Fruit fly (Drosophila melanogaster) whole organism, embryonic: ENCODE results near the gene CG8837.
A peak's percentile ranks its signal among the peaks of the same experiment; 100 is the strongest.

Experiments
- Atf6 ChIP-seq: fragments of 200-800 bp; sonication (Bioruptor generic); IDR thresholded peaks from 2 replicates; pipeline ENCODE4 v1.3.6; 2022; ENCODE audit warnings: missing biosample characterization, missing genetic modification characterization
- BEAF-32 ChIP-seq: fragments of 200-800 bp; sonication (Bioruptor generic); optimal IDR thresholded peaks from 3 replicates; lab custom pipeline; 2017; ENCODE audit warnings: missing biosample characterization, missing genetic modification characterization, mild to moderate bottlenecking, moderate library complexity, missing genetic modification reagents
- Bgb ChIP-seq: fragments of 200-800 bp; sonication (Bioruptor generic); IDR thresholded peaks from 2 replicates; pipeline ENCODE4 v1.3.6; 2022; ENCODE audit warnings: missing biosample characterization, missing genetic modification characterization; ENCODE audit not compliant: partially characterized antibody
- CG1024 ChIP-seq: fragments of 200-800 bp; sonication (Bioruptor generic); IDR thresholded peaks from 2 replicates; pipeline ENCODE4 v1.3.6; 2022; ENCODE audit warnings: missing biosample characterization, missing genetic modification characterization
- CG11696 ChIP-seq: fragments of 200-800 bp; sonication (Bioruptor generic); IDR thresholded peaks from 2 replicates; pipeline ENCODE4 v1.3.6; 2022; ENCODE audit warnings: missing biosample characterization, missing genetic modification characterization
- CG12219 ChIP-seq: fragments of 200-800 bp; sonication (Bioruptor generic); optimal IDR thresholded peaks from 3 replicates; lab custom pipeline; 2018; ENCODE audit warnings: missing biosample characterization, mild to moderate bottlenecking, missing genetic modification characterization
- CG13123 ChIP-seq: fragments of 200-800 bp; sonication (Bioruptor generic); optimal IDR thresholded peaks from 2 replicates; lab custom pipeline; 2016; ENCODE audit warnings: missing biosample characterization, missing genetic modification characterization
- CG13775 ChIP-seq: fragments of 200-800 bp; sonication (Bioruptor generic); optimal IDR thresholded peaks from 3 replicates; lab custom pipeline; 2017; ENCODE audit warnings: missing biosample characterization, mild to moderate bottlenecking, missing genetic modification characterization
- CG16813 ChIP-seq: fragments of 200-800 bp; sonication (Bioruptor generic); IDR thresholded peaks from 3 replicates; pipeline ENCODE4 v1.3.6; 2022; ENCODE audit warnings: missing biosample characterization, missing genetic modification characterization; ENCODE audit not compliant: partially characterized antibody
- CG17328 ChIP-seq: fragments of 200-800 bp; sonication (Bioruptor generic); IDR thresholded peaks from 2 replicates; pipeline ENCODE4 v1.3.6; 2022; ENCODE audit warnings: missing biosample characterization, missing genetic modification characterization
- CG17829 ChIP-seq: fragments of 200-800 bp; optimal IDR thresholded peaks from 2 replicates; lab custom pipeline; 2019; ENCODE audit warnings: missing biosample characterization, mild to moderate bottlenecking, missing genetic modification characterization, moderate library complexity
- CG18262 ChIP-seq: fragments of 200-800 bp; optimal IDR thresholded peaks from 3 replicates; lab custom pipeline; 2019; ENCODE audit warnings: missing biosample characterization, mild to moderate bottlenecking, missing genetic modification characterization, moderate library complexity
- CG1832 ChIP-seq: fragments of 200-800 bp; sonication (Bioruptor generic); optimal IDR thresholded peaks from 2 replicates; lab custom pipeline; 2017; ENCODE audit warnings: missing biosample characterization, mild to moderate bottlenecking, missing genetic modification characterization, inconsistent platforms
- CG2129 ChIP-seq: fragments of 200-800 bp; sonication (Bioruptor generic); IDR thresholded peaks from 2 replicates; pipeline ENCODE4 v1.3.6; 2022; ENCODE audit warnings: missing biosample characterization, missing genetic modification characterization; ENCODE audit not compliant: partially characterized antibody
- CG2889 ChIP-seq: fragments of 200-800 bp; sonication (Bioruptor generic); IDR thresholded peaks from 3 replicates; pipeline ENCODE4 v1.3.6; 2022; ENCODE audit warnings: missing biosample characterization, missing genetic modification characterization
- CG30020 ChIP-seq: fragments of 200-800 bp; optimal IDR thresholded peaks from 2 replicates; lab custom pipeline; 2019; ENCODE audit warnings: missing biosample characterization, mild to moderate bottlenecking, missing genetic modification characterization, moderate library complexity
- CG3065 ChIP-seq: fragments of 200-800 bp; sonication (Bioruptor generic); optimal IDR thresholded peaks from 2 replicates; lab custom pipeline; 2016; ENCODE audit warnings: missing biosample characterization, missing genetic modification characterization
- CG34224 ChIP-seq: fragments of 200-800 bp; sonication (Bioruptor generic); IDR thresholded peaks from 3 replicates; pipeline ENCODE4 v1.3.6; 2022; ENCODE audit warnings: missing biosample characterization, missing genetic modification characterization; ENCODE audit not compliant: partially characterized antibody
- CG42726 ChIP-seq: fragments of 200-800 bp; sonication (Bioruptor generic); IDR thresholded peaks from 2 replicates; pipeline ENCODE4 v1.3.6; 2022; ENCODE audit warnings: missing biosample characterization, missing genetic modification characterization; ENCODE audit not compliant: partially characterized antibody
- CG4617 ChIP-seq: fragments of 200-800 bp; sonication (Bioruptor generic); optimal IDR thresholded peaks from 3 replicates; lab custom pipeline; 2016; ENCODE audit warnings: missing biosample characterization, missing genetic modification characterization, borderline replicate concordance
- CG4854 ChIP-seq: fragments of 200-800 bp; sonication (Bioruptor generic); optimal IDR thresholded peaks from 2 replicates; lab custom pipeline; 2016; ENCODE audit warnings: missing biosample characterization, missing genetic modification characterization, inconsistent platforms
- CG6854 ChIP-seq: fragments of 200-800 bp; sonication (Bioruptor generic); optimal IDR thresholded peaks from 3 replicates; lab custom pipeline; 2017; ENCODE audit warnings: missing biosample characterization, mild to moderate bottlenecking, missing genetic modification characterization
- CG9727 ChIP-seq: fragments of 200-800 bp; sonication (Bioruptor generic); optimal IDR thresholded peaks from 3 replicates; lab custom pipeline; 2017; ENCODE audit warnings: missing biosample characterization, mild to moderate bottlenecking, missing genetic modification characterization
- Dad ChIP-seq: fragments of 200-800 bp; sonication (Bioruptor generic); optimal IDR thresholded peaks from 3 replicates; lab custom pipeline; 2016; ENCODE audit warnings: missing biosample characterization, missing genetic modification characterization
- Mes4 ChIP-seq: fragments of 200-800 bp; sonication (Bioruptor generic); optimal IDR thresholded peaks from 2 replicates; lab custom pipeline; 2016; ENCODE audit warnings: missing biosample characterization, missing genetic modification characterization
- NC2β ChIP-seq: fragments of 200-800 bp; sonication (Bioruptor generic); optimal IDR thresholded peaks from 2 replicates; lab custom pipeline; 2016; ENCODE audit warnings: missing biosample characterization, missing genetic modification characterization
- Nf-YB ChIP-seq: fragments of 200-800 bp; sonication (Bioruptor generic); optimal IDR thresholded peaks from 3 replicates; lab custom pipeline; 2019; ENCODE audit warnings: missing biosample characterization, mild to moderate bottlenecking, missing genetic modification characterization, moderate library complexity
- Opbp ChIP-seq: fragments of 200-800 bp; sonication (Bioruptor generic); IDR thresholded peaks from 3 replicates; pipeline ENCODE4 v1.3.6; 2022; ENCODE audit warnings: missing biosample characterization, missing genetic modification characterization; ENCODE audit not compliant: partially characterized antibody
- Ptx1 ChIP-seq: fragments of 200-800 bp; sonication (Bioruptor generic); IDR thresholded peaks from 2 replicates; pipeline ENCODE4 v1.3.6; 2022; ENCODE audit warnings: missing biosample characterization, missing genetic modification characterization
- Rfx ChIP-seq: fragments of 200-800 bp; sonication (Bioruptor generic); IDR thresholded peaks from 2 replicates; pipeline ENCODE4 v1.3.6; 2022; ENCODE audit warnings: missing biosample characterization, missing genetic modification characterization
- Xrp1 ChIP-seq: fragments of 200-800 bp; sonication (Bioruptor generic); IDR thresholded peaks from 2 replicates; pipeline ENCODE4 v1.3.6; 2022; ENCODE audit warnings: missing biosample characterization, missing genetic modification characterization
- cad ChIP-seq: fragments of >200 bp; optimal IDR thresholded peaks from 2 replicates; lab custom pipeline; 2017; ENCODE audit warnings: missing biosample characterization, missing genetic modification characterization
- chm ChIP-seq: fragments of 200-800 bp; sonication (Bioruptor generic); IDR thresholded peaks from 2 replicates; pipeline ENCODE4 v1.3.6; 2022; ENCODE audit warnings: missing biosample characterization, missing genetic modification characterization
- danr ChIP-seq: fragments of 200-800 bp; sonication (Bioruptor generic); IDR thresholded peaks from 2 replicates; pipeline ENCODE4 v1.3.6; 2022; ENCODE audit warnings: missing biosample characterization, missing genetic modification characterization
- dmrt11E ChIP-seq: fragments of 200-800 bp; sonication (Bioruptor generic); optimal IDR thresholded peaks from 3 replicates; lab custom pipeline; 2018; ENCODE audit warnings: missing biosample characterization, mild to moderate bottlenecking, missing genetic modification characterization, moderate library complexity
- emc ChIP-seq: fragments of 200-800 bp; sonication (Bioruptor generic); optimal IDR thresholded peaks from 2 replicates; lab custom pipeline; 2016; ENCODE audit warnings: missing biosample characterization, missing genetic modification characterization
- fd102C ChIP-seq: fragments of 200-800 bp; sonication (Bioruptor generic); optimal IDR thresholded peaks from 2 replicates; lab custom pipeline; 2018; ENCODE audit warnings: missing biosample characterization, mild to moderate bottlenecking, missing genetic modification characterization, moderate library complexity
- gfzf ChIP-seq: fragments of 200-800 bp; sonication (Bioruptor generic); optimal IDR thresholded peaks from 2 replicates; lab custom pipeline; 2016; ENCODE audit warnings: missing biosample characterization, mild to moderate bottlenecking, missing genetic modification characterization, moderate library complexity
- nau ChIP-seq: fragments of 200-800 bp; sonication (Bioruptor generic); optimal IDR thresholded peaks from 3 replicates; lab custom pipeline; 2017; ENCODE audit warnings: missing biosample characterization, mild to moderate bottlenecking, missing genetic modification characterization, missing genetic modification reagents
- nom ChIP-seq: fragments of 200-800 bp; sonication (Bioruptor generic); optimal IDR thresholded peaks from 2 replicates; lab custom pipeline; 2017; ENCODE audit warnings: missing biosample characterization, missing genetic modification characterization, mild to moderate bottlenecking, moderate library complexity, missing genetic modification reagents
- p53 ChIP-seq: fragments of 200-800 bp; sonication (Bioruptor generic); optimal IDR thresholded peaks from 2 replicates; lab custom pipeline; 2016; ENCODE audit warnings: missing biosample characterization, missing genetic modification characterization
- pho ChIP-seq: fragments of 200-800 bp; sonication (Bioruptor generic); optimal IDR thresholded peaks from 2 replicates; lab custom pipeline; 2016; ENCODE audit warnings: missing biosample characterization, missing genetic modification characterization
- prd ChIP-seq, 3 experiments: fragments of >200 bp in 2 of 3; fragments of 200-800 bp in 1 of 3; sonication (Bioruptor generic) in 1 of 3; optimal IDR thresholded peaks in 2 of 3; IDR thresholded peaks in 1 of 3; 2 replicates in 2 of 3; 3 replicates in 1 of 3; pipeline versions ENCODE4 v1.3.6 to Lab custom; 2017 to 2022; ENCODE audit warnings: missing biosample characterization in 1 of 3, missing genetic modification characterization in 1 of 3
- ro ChIP-seq: fragments of 200-800 bp; sonication (Bioruptor generic); IDR thresholded peaks from 2 replicates; pipeline ENCODE4 v1.3.6; 2022; ENCODE audit warnings: missing biosample characterization, missing genetic modification characterization
- seq ChIP-seq: fragments of 200-800 bp; sonication (Bioruptor generic); IDR thresholded peaks from 2 replicates; pipeline ENCODE4 v1.3.6; 2022; ENCODE audit warnings: missing biosample characterization, missing genetic modification characterization
- tap ChIP-seq: fragments of 200-800 bp; optimal IDR thresholded peaks from 3 replicates; lab custom pipeline; 2019; ENCODE audit warnings: missing biosample characterization, mild to moderate bottlenecking, missing genetic modification characterization, moderate library complexity
- tin ChIP-seq: fragments of 200-800 bp; sonication (Bioruptor generic); optimal IDR thresholded peaks from 3 replicates; lab custom pipeline; 2016; ENCODE audit warnings: missing biosample characterization, missing genetic modification characterization
- twi ChIP-seq: fragments of 200-800 bp; optimal IDR thresholded peaks from 2 replicates; lab custom pipeline; 2019; ENCODE audit warnings: missing biosample characterization, mild to moderate bottlenecking, missing genetic modification characterization, moderate library complexity
- usp ChIP-seq: fragments of >200 bp; optimal IDR thresholded peaks from 2 replicates; lab custom pipeline; 2017; ENCODE audit warnings: missing biosample characterization, missing genetic modification characterization

The CG8837 gene

dm6 chr2L:3348146-3348747, 28.2 kb downstream of the CG8837 start (continued):
- no peak for TF ChIP-seq CG13123 (GFP tag; lab: Kevin White, UChicago)
- peak; percentile 40 for TF ChIP-seq Dad (GFP tag; lab: Kevin White, UChicago)
- no peak for TF ChIP-seq CG30020 (tag; lab: Kevin White, UChicago)
- TF ChIP-seq CG13775 (GFP tag; lab: Kevin White, UChicago) = peak; percentile 5
- TF ChIP-seq usp (GFP tag; lab: Kevin White, UChicago) = no peak
- no peak for TF ChIP-seq CG2129 (GFP tag; lab: Robert Waterston, UW)
- peak; percentile 19 for TF ChIP-seq Nf-YB
- peak; percentile 94 for TF ChIP-seq Xrp1
- TF ChIP-seq CG11696 (GFP tag; lab: Robert Waterston, UW) = peak; percentile 82
- peak; percentile 25 for TF ChIP-seq CG1832 (GFP tag; lab: Kevin White, UChicago)
- peak; percentile 79 for TF ChIP-seq nom (GFP tag; lab: Kevin White, UChicago)
- TF ChIP-seq CG18262 (tag; lab: Kevin White, UChicago) = peak; percentile 89
- TF ChIP-seq ro = peak; percentile 65; the same call in 1 of the 2 replicates
- TF ChIP-seq Mes4 (GFP tag; lab: Kevin White, UChicago) = peak; percentile 61
- TF ChIP-seq cad (GFP tag; lab: Kevin White, UChicago) = no peak
- TF ChIP-seq CG4617 (GFP tag; lab: Kevin White, UChicago) = no peak
- TF ChIP-seq BEAF-32 (GFP tag; lab: Kevin White, UChicago) = no peak
- no peak for TF ChIP-seq fd102C (GFP tag; lab: Kevin White, UChicago)
- TF ChIP-seq CG9727 (GFP tag; lab: Kevin White, UChicago) = peak; percentile 41
- no peak for TF ChIP-seq CG3065
- TF ChIP-seq twi (tag; lab: Kevin White, UChicago) = peak; percentile 26
- TF ChIP-seq CG1024 (GFP tag; lab: Robert Waterston, UW) = peak; percentile 92
- TF ChIP-seq Bgb (GFP tag; lab: Robert Waterston, UW) = peak; percentile 39; the same call in 1 of the 2 replicates
- TF ChIP-seq p53 (GFP tag; lab: Kevin White, UChicago) = no peak
- TF ChIP-seq Rfx (GFP tag; lab: Robert Waterston, UW) = peak; percentile 49; the same call in 1 of the 2 replicates
- peak; percentile 92 for TF ChIP-seq CG17328 (GFP tag; lab: Robert Waterston, UW)
- TF ChIP-seq CG42726 (GFP tag; lab: Robert Waterston, UW) = no peak
- peak; percentile 74 for TF ChIP-seq tin (GFP tag; lab: Kevin White, UChicago)
- TF ChIP-seq Ptx1 (GFP tag; lab: Robert Waterston, UW) = peak; percentile 88
- no peak for TF ChIP-seq CG34224 (GFP tag; lab: Robert Waterston, UW)
- TF ChIP-seq Atf6 (GFP tag; lab: Robert Waterston, UW) = peak; percentile 48; the same call in 1 of the 2 replicates
- TF ChIP-seq chm (GFP tag; lab: Robert Waterston, UW) = peak; percentile 87
- peak; percentile 73 for TF ChIP-seq CG12219 (GFP tag; lab: Kevin White, UChicago)
- TF ChIP-seq CG4854 (GFP tag; lab: Kevin White, UChicago) = peak; percentile 24
- peak; percentile 47 for TF ChIP-seq seq (GFP tag; lab: Robert Waterston, UW)
- TF ChIP-seq NC2β (GFP tag; lab: Kevin White, UChicago) = peak; percentile 66
- TF ChIP-seq prd (optimal IDR thresholded peaks at IDR 0.05; lab: Kevin White, UChicago) = no peak
- peak; percentile 93 for TF ChIP-seq prd (GFP tag; IDR thresholded peaks at IDR 0.05; lab: Robert Waterston, UW)
- peak; percentile 84 for TF ChIP-seq CG17829
- TF ChIP-seq CG6854 = no peak
- TF ChIP-seq CG2889 (GFP tag; lab: Robert Waterston, UW) = peak; percentile 72; the same call in 1 of the 3 replicates
- TF ChIP-seq gfzf (GFP tag; lab: Kevin White, UChicago) = no peak
- peak; percentile 79 for TF ChIP-seq tap (tag; lab: Kevin White, UChicago)
- peak; percentile 79 for TF ChIP-seq danr (GFP tag; lab: Robert Waterston, UW)
- TF ChIP-seq CG16813 = no peak
- peak; percentile 83 for TF ChIP-seq nau (GFP tag; lab: Kevin White, UChicago)
- peak; percentile 56 for TF ChIP-seq dmrt11E (tag; lab: Kevin White, UChicago)
- no peak for TF ChIP-seq emc (GFP tag; lab: Kevin White, UChicago)
- no peak for TF ChIP-seq Opbp
- TF ChIP-seq pho (GFP tag; lab: Kevin White, UChicago) = no peak
